Fruit fly (Drosophila melanogaster) whole organism, wandering third instar larva: Measurements from ENCODE around the gene VGlut.

Experiments
- Abd-B ChIP-seq: fragments of >200 bp; optimal IDR thresholded peaks from 2 replicates; lab custom pipeline; 2017; ENCODE audit warnings: missing biosample characterization, missing genetic modification characterization
- Myc ChIP-seq: fragments of >200 bp; optimal IDR thresholded peaks from 2 replicates; lab custom pipeline; 2017
- OdsH ChIP-seq: fragments of 200-800 bp; sonication (Bioruptor generic); optimal IDR thresholded peaks from 2 replicates; lab custom pipeline; 2016; ENCODE audit warnings: missing biosample characterization, mild to moderate bottlenecking, missing genetic modification characterization
- Rel ChIP-seq, 2 experiments: fragments of 200-800 bp; sonication (Bioruptor generic) in 1 of 2; optimal IDR thresholded peaks; 2 replicates in 1 of 2; 3 replicates in 1 of 2; lab custom pipeline; 2016 to 2019; ENCODE audit warnings: mild to moderate bottlenecking in 2 of 2, missing biosample characterization in 2 of 2, missing genetic modification characterization in 2 of 2, moderate library complexity in 1 of 2
- dl ChIP-seq, 2 experiments: fragments of 175-275, 200-275 bp in 1 of 2; fragments of 200-275 bp in 1 of 2; sonication (Bioruptor generic); optimal IDR thresholded peaks; lab custom pipeline; 2018; ENCODE audit warnings: mild to moderate bottlenecking in 2 of 2, missing biosample characterization in 2 of 2, missing genetic modification characterization in 2 of 2, moderate library complexity in 2 of 2; ENCODE audit not compliant: partially characterized antibody in 2 of 2, insufficient read depth in 1 of 2
- dmrt93B ChIP-seq: fragments of 200-800 bp; sonication (Bioruptor generic); optimal IDR thresholded peaks from 2 replicates; lab custom pipeline; 2018; ENCODE audit warnings: missing biosample characterization, mild to moderate bottlenecking, missing genetic modification characterization
- fru ChIP-seq: fragments of 200-800 bp; sonication (Bioruptor generic); optimal IDR thresholded peaks from 3 replicates; lab custom pipeline; 2016; ENCODE audit warnings: missing biosample characterization, mild to moderate bottlenecking, missing genetic modification characterization
- h ChIP-seq: fragments of 200-800 bp; sonication (Bioruptor generic); optimal IDR thresholded peaks from 3 replicates; lab custom pipeline; 2016; ENCODE audit warnings: missing biosample characterization, mild to moderate bottlenecking, missing genetic modification characterization
- jim ChIP-seq: fragments of 175-275, 200-325 bp; sonication (Bioruptor generic); optimal IDR thresholded peaks from 2 replicates; lab custom pipeline; 2016; ENCODE audit warnings: missing biosample characterization, mild to moderate bottlenecking, missing genetic modification characterization
- psq ChIP-seq: fragments of 200-800 bp; sonication (Bioruptor generic); optimal IDR thresholded peaks from 3 replicates; lab custom pipeline; 2017; ENCODE audit warnings: missing biosample characterization, mild to moderate bottlenecking, missing genetic modification characterization, moderate library complexity
- usp ChIP-seq: fragments of >200 bp; optimal IDR thresholded peaks from 2 replicates; lab custom pipeline; 2017; ENCODE audit warnings: missing biosample characterization, missing genetic modification characterization

DNA sequence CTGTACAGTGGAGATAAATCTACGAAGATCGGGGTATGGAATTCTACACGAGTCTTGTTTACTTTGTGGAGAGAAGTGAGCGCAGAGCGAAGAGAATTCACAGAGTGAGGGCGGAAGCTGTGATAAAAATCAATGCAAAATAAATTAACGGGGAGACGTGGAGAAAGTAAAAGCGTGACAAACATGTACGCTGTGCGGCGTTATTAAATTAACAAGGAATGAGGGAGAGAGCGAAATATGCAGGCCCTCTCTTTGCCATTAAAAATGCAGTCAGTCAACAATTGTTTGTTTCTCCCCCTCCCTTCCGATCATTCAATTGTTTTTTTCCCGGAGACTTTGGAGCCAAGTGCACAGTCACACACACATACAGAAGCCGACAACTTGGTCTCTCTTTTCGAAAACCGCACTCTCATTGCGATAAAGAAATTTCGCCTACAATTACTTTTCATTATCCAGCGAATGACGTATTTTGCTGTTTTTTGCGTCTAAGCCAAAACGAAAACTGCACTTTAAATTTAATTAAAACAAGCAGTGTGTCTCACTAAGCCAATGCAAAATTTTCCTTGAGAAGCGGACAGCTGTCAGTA is 37.2 kb upstream of the VGlut start:
- TF ChIP-seq Rel (GFP tag; optimal IDR thresholded peaks at IDR 0.05; lab: Kevin White, UChicago) (no peak), Rel (tag; optimal IDR thresholded peaks at IDR 0.05; lab: Kevin White, UChicago) (peak; percentile 36), usp (no peak), h (GFP tag; lab: Kevin White, UChicago) (peak; percentile 29), Myc (lab: Kevin White, UChicago) (no peak), psq (GFP tag; lab: Kevin White, UChicago) (no peak), OdsH (no peak), dmrt93B (GFP tag; lab: Kevin White, UChicago) (no peak), dl (GFP tag; optimal IDR thresholded peaks at IDR 0.05; lab: Kevin White, UChicago; ENCODE audit: insufficient read depth in 1 of 2, partially characterized antibody in 2 of 2) (no peak), Abd-B (GFP tag; lab: Kevin White, UChicago) (no peak), fru (GFP tag; lab: Kevin White, UChicago) (peak; percentile 70), jim (GFP tag; lab: Kevin White, UChicago) (no peak)
